Worm (Caenorhabditis elegans) whole organism, young adult: Measurements from ENCODE around the gene C38H2.3.

ENCODE experiments used
- C17E4.6 ChIP-seq: fragments of 200-800 bp; sonication (Bioruptor generic); IDR thresholded peaks from 2 replicates; pipeline ENCODE4 v1.3.6; 2022; ENCODE audit warnings: missing genetic modification reagents, missing genetic modification characterization, missing compliant biosample characterization
- F37B4.10 ChIP-seq: fragments of 200-800 bp; sonication (Bioruptor generic); IDR thresholded peaks from 2 replicates; pipeline ENCODE4 v1.3.6; 2022; ENCODE audit warnings: missing genetic modification characterization, missing compliant biosample characterization
- F39B2.1 ChIP-seq: fragments of 200-800 bp; sonication (Bioruptor generic); IDR thresholded peaks from 2 replicates; pipeline ENCODE4 v1.3.6; 2022; ENCODE audit warnings: missing genetic modification reagents, missing genetic modification characterization, missing compliant biosample characterization
- F49E8.2 ChIP-seq: sonication (generic microtip); optimal IDR thresholded peaks from 3 replicates; lab custom pipeline; 2017; ENCODE audit warnings: missing genetic modification characterization, mild to moderate bottlenecking, missing compliant biosample characterization, antibody characterized with exemption, moderate library complexity; ENCODE audit not compliant: insufficient read depth
- K12H6.12 ChIP-seq: fragments of 200-800 bp; sonication (Bioruptor generic); optimal IDR thresholded peaks from 2 replicates; lab custom pipeline; 2018; ENCODE audit warnings: mild to moderate bottlenecking, missing genetic modification characterization, missing compliant biosample characterization
- Y56A3A.18 ChIP-seq: fragments of 200-800 bp; sonication (Bioruptor generic); IDR thresholded peaks from 2 replicates; pipeline ENCODE4 v1.3.6; 2022; ENCODE audit warnings: missing genetic modification reagents, missing genetic modification characterization, missing compliant biosample characterization
- Y67H2A.10 ChIP-seq: fragments of 200-800 bp; sonication (Bioruptor generic); conservative IDR thresholded peaks from 2 replicates; pipeline ENCODE4 v1.3.6; 2022; ENCODE audit warnings: missing genetic modification reagents, missing genetic modification characterization, missing compliant biosample characterization
- Y95B8A.8 ChIP-seq: fragments of 200-800 bp; sonication (Bioruptor generic); IDR thresholded peaks from 2 replicates; pipeline ENCODE4 v1.3.6; 2022; ENCODE audit warnings: missing genetic modification reagents, missing genetic modification characterization, missing compliant biosample characterization
- attf-5 ChIP-seq: fragments of 200-800 bp; sonication (Bioruptor generic); optimal IDR thresholded peaks from 2 replicates; lab custom pipeline; 2018; ENCODE audit warnings: mild to moderate bottlenecking, missing genetic modification characterization, missing compliant biosample characterization
- bed-2 ChIP-seq: fragments of 200-800 bp; sonication (Bioruptor generic); IDR thresholded peaks from 2 replicates; pipeline ENCODE4 v1.3.6; 2022; ENCODE audit warnings: missing genetic modification reagents, missing genetic modification characterization, missing compliant biosample characterization
- ceh-79 ChIP-seq: sonication (generic microtip); optimal IDR thresholded peaks from 2 replicates; lab custom pipeline; 2017; ENCODE audit warnings: mild to moderate bottlenecking, missing genetic modification characterization, missing compliant biosample characterization
- ceh-91 ChIP-seq: fragments of 200-800 bp; sonication (Bioruptor generic); IDR thresholded peaks from 2 replicates; pipeline ENCODE4 v1.3.6; 2022; ENCODE audit warnings: missing genetic modification reagents, missing genetic modification characterization, missing compliant biosample characterization
- chd-7 ChIP-seq: sonication (generic microtip); optimal IDR thresholded peaks from 2 replicates; lab custom pipeline; 2016; ENCODE audit warnings: mild to moderate bottlenecking, missing genetic modification characterization, moderate library complexity, missing compliant biosample characterization
- ets-4 ChIP-seq: fragments of 200-800 bp; sonication (Bioruptor generic); optimal IDR thresholded peaks from 2 replicates; lab custom pipeline; 2018; ENCODE audit warnings: mild to moderate bottlenecking, missing genetic modification characterization, missing compliant biosample characterization
- hlh-12 ChIP-seq: sonication (generic microtip); optimal IDR thresholded peaks from 2 replicates; lab custom pipeline; 2016; ENCODE audit warnings: missing genetic modification characterization, missing compliant biosample characterization
- hmg-20 ChIP-seq: fragments of 200-800 bp; sonication (Bioruptor generic); IDR thresholded peaks from 2 replicates; pipeline ENCODE4 v1.3.6; 2022; ENCODE audit warnings: missing genetic modification reagents, missing genetic modification characterization, missing compliant biosample characterization
- hrde-1 ChIP-seq: sonication (generic microtip); optimal IDR thresholded peaks from 2 replicates; lab custom pipeline; 2016; ENCODE audit warnings: missing genetic modification characterization, mild to moderate bottlenecking, missing compliant biosample characterization, moderate library complexity, missing genotype, missing genetic modification reagents, borderline replicate concordance
- hsf-1 ChIP-seq: fragments of 200-800 bp; sonication (Bioruptor generic); IDR thresholded peaks from 2 replicates; pipeline ENCODE4 v1.3.6; 2022; ENCODE audit warnings: missing genetic modification reagents, missing genetic modification characterization, missing compliant biosample characterization
- lin-54 ChIP-seq: fragments of 200-800 bp; sonication (Bioruptor generic); optimal IDR thresholded peaks from 2 replicates; lab custom pipeline; 2018; ENCODE audit warnings: mild to moderate bottlenecking, missing genetic modification characterization, missing compliant biosample characterization
- lsl-1 ChIP-seq: fragments of 200-800 bp; sonication (Bioruptor generic); optimal IDR thresholded peaks from 2 replicates; lab custom pipeline; 2018; ENCODE audit warnings: mild to moderate bottlenecking, missing genetic modification characterization, moderate library complexity, missing compliant biosample characterization
- lsy-27 ChIP-seq: sonication (generic microtip); optimal IDR thresholded peaks from 2 replicates; lab custom pipeline; 2017; ENCODE audit warnings: missing genetic modification characterization, mild to moderate bottlenecking, missing compliant biosample characterization, antibody characterized with exemption, missing genotype, borderline replicate concordance; ENCODE audit not compliant: insufficient read depth
- madf-10 ChIP-seq: sonication (generic microtip); optimal IDR thresholded peaks from 2 replicates; lab custom pipeline; 2016; ENCODE audit warnings: mild to moderate bottlenecking, missing genetic modification characterization, missing compliant biosample characterization
- madf-8 ChIP-seq: fragments of 200-800 bp; sonication (Bioruptor generic); conservative IDR thresholded peaks from 2 replicates; pipeline ENCODE4 v1.3.6; 2022; ENCODE audit warnings: missing genetic modification reagents, missing genetic modification characterization, missing compliant biosample characterization
- mcd-1 ChIP-seq: fragments of 200-800 bp; sonication (Bioruptor generic); IDR thresholded peaks from 2 replicates; pipeline ENCODE4 v1.3.6; 2022; ENCODE audit warnings: missing genetic modification reagents, missing genetic modification characterization, missing compliant biosample characterization
- mes-4 ChIP-seq: sonication (generic microtip); optimal IDR thresholded peaks from 2 replicates; lab custom pipeline; 2016; ENCODE audit warnings: missing genotype, missing genetic modification characterization, missing compliant biosample characterization
- nfya-1 ChIP-seq: sonication (generic microtip); optimal IDR thresholded peaks from 2 replicates; lab custom pipeline; 2017; ENCODE audit warnings: antibody characterized with exemption, missing compliant biosample characterization, missing genetic modification characterization, borderline replicate concordance; ENCODE audit not compliant: insufficient read depth
- nfya-2 ChIP-seq: fragments of 200-800 bp; sonication (Bioruptor generic); IDR thresholded peaks from 2 replicates; pipeline ENCODE4 v1.3.6; 2022; ENCODE audit warnings: missing genetic modification reagents, missing genetic modification characterization, missing compliant biosample characterization
- nfyb-1 ChIP-seq: fragments of 200-800 bp; sonication (Bioruptor generic); IDR thresholded peaks from 2 replicates; pipeline ENCODE4 v1.3.6; 2022; ENCODE audit warnings: missing genetic modification reagents, missing genetic modification characterization, missing compliant biosample characterization
- nhr-179 ChIP-seq: sonication (generic microtip); optimal IDR thresholded peaks from 2 replicates; lab custom pipeline; 2016; ENCODE audit warnings: mild to moderate bottlenecking, missing genetic modification characterization, missing compliant biosample characterization
- pbrm-1 ChIP-seq: fragments of 200-800 bp; sonication (Bioruptor generic); IDR thresholded peaks from 2 replicates; pipeline ENCODE4 v1.3.6; 2022; ENCODE audit warnings: missing genetic modification reagents, missing genetic modification characterization, missing compliant biosample characterization
- rcor-1 ChIP-seq: fragments of 200-800 bp; sonication (Bioruptor generic); IDR thresholded peaks from 2 replicates; pipeline ENCODE4 v1.3.6; 2022; ENCODE audit warnings: missing genetic modification reagents, missing genetic modification characterization, missing compliant biosample characterization
- repo-1 ChIP-seq: sonication (generic microtip); optimal IDR thresholded peaks from 2 replicates; lab custom pipeline; 2017; ENCODE audit warnings: mild to moderate bottlenecking, missing genetic modification characterization, missing compliant biosample characterization
- snpc-1.3 ChIP-seq: sonication (generic microtip); optimal IDR thresholded peaks from 2 replicates; lab custom pipeline; 2017; ENCODE audit warnings: missing genetic modification characterization, mild to moderate bottlenecking, missing compliant biosample characterization, antibody characterized with exemption, moderate library complexity, missing genotype, missing genetic modification reagents; ENCODE audit not compliant: insufficient read depth
- snpc-4 ChIP-seq, 5 experiments: fragments of 150-350 bp in 1 of 5; sonication (generic microtip) in 4 of 5; optimal IDR thresholded peaks; 2 replicates each; lab custom pipeline; 2014 to 2018; ENCODE audit warnings: missing genetic modification characterization in 5 of 5, missing biosample characterization in 3 of 5, antibody characterized with exemption in 2 of 5, mild to moderate bottlenecking in 2 of 5, missing compliant biosample characterization in 2 of 5, missing genotype in 2 of 5, moderate library complexity in 2 of 5, missing genetic modification reagents in 1 of 5
- sptf-2 ChIP-seq: fragments of 200-800 bp; sonication (Bioruptor generic); optimal IDR thresholded peaks from 2 replicates; lab custom pipeline; 2018; ENCODE audit warnings: mild to moderate bottlenecking, missing genetic modification characterization, missing compliant biosample characterization
- tbp1 ChIP-seq: fragments of 200-800 bp; sonication (Bioruptor generic); optimal IDR thresholded peaks from 2 replicates; lab custom pipeline; 2018; ENCODE audit warnings: mild to moderate bottlenecking, missing genetic modification characterization, missing compliant biosample characterization
- tlf-1 ChIP-seq: fragments of 200-800 bp; sonication (Bioruptor generic); optimal IDR thresholded peaks from 2 replicates; lab custom pipeline; 2018; ENCODE audit warnings: mild to moderate bottlenecking, missing genetic modification characterization, missing compliant biosample characterization
- unc-62 ChIP-seq: fragments of 150-350 bp; optimal IDR thresholded peaks from 2 replicates; lab custom pipeline; 2014; ENCODE audit warnings: missing biosample characterization, missing genetic modification reagents, missing genetic modification characterization
- xnd-1 ChIP-seq: sonication (generic microtip); optimal IDR thresholded peaks from 2 replicates; lab custom pipeline; 2016; ENCODE audit warnings: missing genotype, missing genetic modification reagents, missing genetic modification characterization, missing compliant biosample characterization
- zfh-2 ChIP-seq: fragments of 200-800 bp; sonication (Bioruptor generic); conservative IDR thresholded peaks from 2 replicates; pipeline ENCODE4 v1.3.6; 2022; ENCODE audit warnings: missing genetic modification reagents, missing genetic modification characterization, missing compliant biosample characterization
- ztf-22 ChIP-seq: fragments of 200-800 bp; sonication (Bioruptor generic); optimal IDR thresholded peaks from 2 replicates; lab custom pipeline; 2018; ENCODE audit warnings: mild to moderate bottlenecking, missing genetic modification characterization, moderate library complexity, missing compliant biosample characterization
- ztf-28 ChIP-seq: fragments of 200-800 bp; sonication (Bioruptor generic); IDR thresholded peaks from 2 replicates; pipeline ENCODE4 v1.3.6; 2022; ENCODE audit warnings: missing genetic modification reagents, missing genetic modification characterization, missing compliant biosample characterization
- ztf-3 ChIP-seq: fragments of 200-800 bp; sonication (Bioruptor generic); optimal IDR thresholded peaks from 2 replicates; lab custom pipeline; 2018; ENCODE audit warnings: mild to moderate bottlenecking, missing genetic modification characterization, missing compliant biosample characterization

Gene C38H2.3

DNA sequence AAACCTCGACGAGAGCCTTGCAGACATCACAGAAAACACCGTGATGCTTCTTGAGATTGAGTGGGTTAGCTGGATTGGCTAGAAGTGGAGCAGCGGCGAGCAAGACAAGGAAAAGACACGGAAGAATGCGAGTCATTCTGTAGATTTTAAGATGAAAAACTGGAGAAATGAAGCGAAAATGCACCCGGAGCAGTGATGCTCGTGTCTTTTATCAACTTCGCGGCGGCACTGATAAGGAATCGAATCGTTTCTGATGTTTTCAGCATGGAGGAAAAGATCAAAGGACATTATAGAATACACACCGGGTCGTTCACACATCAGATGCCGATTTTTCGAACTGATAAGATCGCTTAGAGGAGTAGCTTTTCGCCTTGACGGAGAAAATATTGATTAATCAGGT, 31.0 kb downstream of the C38H2.3 start, which contains the start of gene spp-1 (continued):
- TF ChIP-seq repo-1 (tag; lab: Kevin White, UChicago) (no peak), nfyb-1 (no peak), Y95B8A.8 (no peak)
- TF ChIP-seq, all 124 proteins: peak for 9

DNA sequence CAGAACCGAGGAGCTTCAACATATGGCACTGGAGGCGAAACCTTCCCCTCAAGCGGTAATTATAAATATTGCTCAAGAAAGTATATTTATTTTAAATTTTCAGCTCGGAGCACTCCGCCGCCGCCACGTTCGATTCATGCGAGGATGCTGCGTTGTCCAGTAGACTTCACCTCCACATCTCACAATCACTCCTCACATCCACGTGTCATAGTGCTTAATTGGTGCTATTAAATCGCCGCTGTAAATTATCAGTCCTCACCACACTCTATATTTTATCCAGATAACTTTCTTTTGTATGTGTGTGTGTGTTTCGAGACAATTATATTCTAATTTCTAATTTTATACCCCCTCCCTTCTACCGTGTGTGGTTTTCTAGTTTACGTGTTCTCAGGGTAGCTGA, 31.8 kb downstream of the C38H2.3 start:
- TF ChIP-seq ets-4 (GFP tag; lab: Kevin White, UChicago) (no peak), hlh-12 (tag; lab: Kevin White, UChicago) (no peak), tlf-1 (peak; percentile 29), Y67H2A.10 (no peak), Y95B8A.8 (no peak), rcor-1 (no peak), mes-4 (tag; lab: Kevin White, UChicago) (no peak), madf-10 (tag; lab: Kevin White, UChicago) (peak; percentile 10)

DNA sequence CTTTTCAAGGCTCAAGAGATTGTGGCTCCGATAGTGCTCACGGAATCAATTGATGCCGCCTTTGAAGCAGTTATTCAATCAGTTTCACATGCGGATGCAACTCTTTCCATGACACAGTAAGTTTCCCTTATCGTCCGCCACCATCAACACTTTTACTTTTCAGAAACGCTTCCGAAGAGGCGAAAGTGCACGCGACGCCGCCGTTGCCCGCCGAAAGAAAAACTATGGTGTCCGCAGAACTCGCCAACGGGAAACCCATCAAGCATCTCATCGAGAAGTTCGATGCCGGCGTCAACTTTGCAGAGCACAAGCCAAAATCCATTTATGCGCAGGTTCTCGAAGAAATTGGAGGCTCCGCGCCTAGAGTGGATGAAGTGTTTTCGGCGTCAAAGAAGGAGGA, 33.0 kb downstream of the C38H2.3 start:
- TF ChIP-seq tbp1 (GFP tag; lab: Kevin White, UChicago) = no peak
- no peak for TF ChIP-seq Y56A3A.18
- TF ChIP-seq zfh-2 (GFP tag; lab: Robert Waterston, UW) = 0 out of 2 replicates have a peak, but pooled peaks have one; percentile 54
- no peak for TF ChIP-seq F37B4.10
- TF ChIP-seq Y95B8A.8 = no peak
- no peak for TF ChIP-seq attf-5 (GFP tag; lab: Kevin White, UChicago)
- TF ChIP-seq sptf-2 = no peak

DNA sequence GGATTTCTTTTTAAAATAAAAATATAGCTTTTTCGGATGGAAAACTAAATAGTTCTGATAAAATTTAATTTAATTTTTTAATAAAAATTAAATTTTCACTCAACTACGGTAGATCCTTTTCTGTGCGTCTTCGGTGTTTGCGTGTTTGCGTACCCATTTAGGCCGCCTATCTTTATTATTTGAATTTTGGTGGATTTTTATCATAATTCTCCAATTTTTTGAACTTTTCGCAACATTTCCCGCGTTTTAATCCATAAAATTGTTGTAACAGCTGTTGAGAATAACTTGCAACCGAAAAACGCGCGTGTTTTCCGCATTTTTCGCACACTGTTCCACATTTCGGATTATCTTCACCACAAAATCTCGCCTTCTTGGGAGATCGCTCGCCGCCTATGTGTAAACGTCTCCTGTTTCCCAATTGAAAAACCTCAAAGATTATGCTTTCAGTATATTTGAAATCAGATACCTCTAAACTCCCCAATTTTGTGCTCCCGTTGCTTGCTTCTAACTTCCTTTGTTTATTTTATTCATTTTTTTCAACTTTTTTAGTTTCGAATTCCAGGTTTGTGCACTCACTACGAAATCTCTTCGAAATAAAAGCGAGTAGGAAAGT, 34.7 kb downstream of the C38H2.3 start, which contains the start of gene T07C4.3:
Gene T07C4.3, plus strand, starts transcription at position 563 of the 613 bp plus-strand sequence.
- TF ChIP-seq lsy-27 (tag; lab: Kevin White, UChicago) = no peak
- TF ChIP-seq F49E8.2 (tag; lab: Kevin White, UChicago) = no peak
- peak; percentile 65 for TF ChIP-seq ceh-91
- no peak for TF ChIP-seq ceh-79 (tag; lab: Kevin White, UChicago)
- TF ChIP-seq pbrm-1 (GFP tag; lab: Robert Waterston, UW) = no peak
- no peak for TF ChIP-seq ztf-22 (GFP tag; lab: Kevin White, UChicago)
- TF ChIP-seq snpc-1.3 (tag; lab: Kevin White, UChicago) = no peak
- TF ChIP-seq C17E4.6 = no peak
- TF ChIP-seq ztf-28 (GFP tag; lab: Robert Waterston, UW) = no peak
- no peak for TF ChIP-seq chd-7 (tag; lab: Kevin White, UChicago)
- TF ChIP-seq hsf-1 (GFP tag; lab: Robert Waterston, UW) = 0 out of 2 replicates have a peak, but pooled peaks have one; percentile 27
- TF ChIP-seq hrde-1 = no peak
- no peak for TF ChIP-seq repo-1 (tag; lab: Kevin White, UChicago)
- TF ChIP-seq mcd-1 = no peak
- TF ChIP-seq hmg-20 (GFP tag; lab: Robert Waterston, UW) = no peak
- no peak for TF ChIP-seq bed-2 (GFP tag; lab: Robert Waterston, UW)
- peak; percentile 33 for TF ChIP-seq lin-54 (GFP tag; lab: Kevin White, UChicago)
- peak; percentile 28 for TF ChIP-seq xnd-1 (tag; lab: Kevin White, UChicago)
- TF ChIP-seq F39B2.1 (GFP tag; lab: Robert Waterston, UW) = no peak
- no peak for TF ChIP-seq unc-62 (GFP tag; lab: Kevin White, UChicago)
- TF ChIP-seq nfya-1 (tag; lab: Kevin White, UChicago) = no peak
- peak; percentile 44 for TF ChIP-seq tlf-1
- TF ChIP-seq ztf-3 (GFP tag; lab: Kevin White, UChicago) = no peak
- TF ChIP-seq K12H6.12 = no peak
- TF ChIP-seq lsl-1 (GFP tag; lab: Kevin White, UChicago) = peak; percentile 83
- no peak for TF ChIP-seq nfya-2 (GFP tag; lab: Robert Waterston, UW)
- peak; percentile 59 for TF ChIP-seq madf-8 (GFP tag; lab: Robert Waterston, UW)
- TF ChIP-seq snpc-4 (GFP tag; optimal IDR thresholded peaks at IDR 0.05; lab: Kevin White, UChicago) = no peak
- no peak for TF ChIP-seq snpc-4 (tag; optimal IDR thresholded peaks at IDR 0.05; lab: Kevin White, UChicago)
- TF ChIP-seq nhr-179 (tag; lab: Kevin White, UChicago) = no peak
